Worm (Caenorhabditis elegans): ENCODE measurements around the gene C13A2.4.

Gene C13A2.4

ce11 chrV:7230847-7231246 lies 48.3 kb upstream of the C13A2.4 start, which contains the start of the genes gei-6 and krr-1 (continued):
- peak; percentile 60 for TF ChIP-seq lin-15B (tag; optimal IDR thresholded peaks at IDR 0.05)

DNA sequence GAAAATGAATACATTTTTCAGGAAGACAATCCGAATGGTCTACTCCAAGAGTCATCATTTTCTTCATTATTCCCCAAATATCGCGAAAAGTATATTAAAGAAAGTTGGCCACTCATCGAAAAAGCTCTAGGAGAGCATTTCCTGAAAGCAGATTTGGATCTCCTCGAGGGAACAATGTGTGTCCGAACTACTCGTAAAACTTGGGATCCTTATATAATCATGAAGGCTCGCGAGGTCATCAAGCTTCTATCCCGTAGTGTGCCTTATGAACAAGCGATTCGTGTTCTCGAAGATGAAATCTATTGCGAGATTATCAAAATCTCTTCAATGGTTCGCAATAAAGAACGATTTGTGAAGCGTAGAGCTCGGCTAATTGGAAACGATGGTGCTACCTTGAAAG lies 47.7 kb upstream of the C13A2.4 start:
- TF ChIP-seq irx-1 (tag; optimal IDR thresholded peaks at IDR 0.05) (no peak), fkh-10 (GFP tag; optimal IDR thresholded peaks at IDR 0.05) (no peak), unc-98 (GFP tag; IDR thresholded peaks at IDR 0.05) (no peak), alr-1 (tag; optimal IDR thresholded peaks at IDR 0.05; ENCODE audit: borderline replicate concordance) (no peak), rnt-1 (tag; optimal IDR thresholded peaks at IDR 0.05) (no peak), mef-2 (tag; optimal IDR thresholded peaks at IDR 0.05) (no peak), nhr-20 (tag; optimal IDR thresholded peaks at IDR 0.05) (no peak), pax-3 (tag; optimal IDR thresholded peaks at IDR 0.05) (no peak)

ce11 chrV:7234726-7235125 lies 44.5 kb upstream of the C13A2.4 start, which contains the start of gene C05C8.5:
Gene C05C8.5, minus strand, starts transcription at chrV:7234826.
- TF ChIP-seq ama-1 (optimal IDR thresholded peaks at IDR 0.05) (no peak), ets-5 (GFP tag; IDR thresholded peaks at IDR 0.05) (no peak), nhr-90 (tag; optimal IDR thresholded peaks at IDR 0.05; ENCODE audit: poor library complexity) (no peak), egl-13 (tag; optimal IDR thresholded peaks at IDR 0.05) (no peak), fos-1 (tag; optimal IDR thresholded peaks at IDR 0.05) (no peak), nhr-71 (tag; optimal IDR thresholded peaks at IDR 0.05) (no peak), tbx-2 (tag; optimal IDR thresholded peaks at IDR 0.05) (no peak), unc-98 (GFP tag; IDR thresholded peaks at IDR 0.05) (no peak), lsy-2 (tag; optimal IDR thresholded peaks at IDR 0.05) (no peak), pag-3 (tag; optimal IDR thresholded peaks at IDR 0.05; ENCODE audit: borderline replicate concordance, insufficient read depth) (no peak), sup-37 (GFP tag; optimal IDR thresholded peaks at IDR 0.05) (no peak), grh-1 (GFP tag; IDR thresholded peaks at IDR 0.05) (no peak), sox-4 (tag; optimal IDR thresholded peaks at IDR 0.05) (no peak), fkh-4 (tag; optimal IDR thresholded peaks at IDR 0.05; ENCODE audit: borderline replicate concordance) (no peak), sptf-1 (tag; optimal IDR thresholded peaks at IDR 0.05) (no peak), irx-1 (tag; optimal IDR thresholded peaks at IDR 0.05) (no peak), unc-30 (tag; optimal IDR thresholded peaks at IDR 0.05) (no peak), dsc-1 (tag; optimal IDR thresholded peaks at IDR 0.05) (no peak), snpc-4 (tag; optimal IDR thresholded peaks at IDR 0.05) (no peak)

DNA sequence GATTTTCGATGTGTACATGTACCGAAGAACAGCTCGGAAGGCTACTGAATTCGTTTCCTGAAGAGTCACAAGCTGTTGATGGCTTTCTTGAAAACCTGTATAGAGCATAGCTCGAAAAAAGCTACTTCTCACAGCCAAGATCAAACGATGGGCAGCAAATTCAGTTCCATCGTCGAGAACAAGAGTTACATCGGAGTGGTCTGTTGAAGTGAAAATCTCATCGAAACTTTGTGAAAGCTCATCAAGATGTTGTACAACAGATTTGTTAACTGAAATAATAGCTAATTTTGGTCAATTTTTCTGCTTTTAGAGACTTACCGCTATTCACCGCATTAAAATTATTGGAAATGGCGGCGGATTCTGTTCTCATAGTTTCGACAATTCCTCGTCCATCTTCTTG lies 42.5 kb upstream of the C13A2.4 start:
- TF ChIP-seq alr-1 (tag; optimal IDR thresholded peaks at IDR 0.05; ENCODE audit: borderline replicate concordance), result no peak
- TF ChIP-seq nhr-19 (GFP tag; conservative IDR thresholded peaks at IDR 0.05), result no peak
- TF ChIP-seq efl-1 (optimal IDR thresholded peaks at IDR 0.05), result no peak
- TF ChIP-seq efl-1 (GFP tag; optimal IDR thresholded peaks at IDR 0.05 in 1 of 2), result peak in 1 of 2 experiments; percentile 93
- TF ChIP-seq ces-1 (GFP tag; optimal IDR thresholded peaks at IDR 0.05), result no peak

ce11 chrV:7237094-7237132 lies 42.3 kb upstream of the C13A2.4 start, which contains the start of gene hpo-9:
Gene hpo-9, minus strand, starts transcription at chrV:7237130.
- TF ChIP-seq snu-23 (GFP tag; optimal IDR thresholded peaks at IDR 0.05), result no peak
- TF ChIP-seq egl-13 (tag; optimal IDR thresholded peaks at IDR 0.05), result no peak

DNA sequence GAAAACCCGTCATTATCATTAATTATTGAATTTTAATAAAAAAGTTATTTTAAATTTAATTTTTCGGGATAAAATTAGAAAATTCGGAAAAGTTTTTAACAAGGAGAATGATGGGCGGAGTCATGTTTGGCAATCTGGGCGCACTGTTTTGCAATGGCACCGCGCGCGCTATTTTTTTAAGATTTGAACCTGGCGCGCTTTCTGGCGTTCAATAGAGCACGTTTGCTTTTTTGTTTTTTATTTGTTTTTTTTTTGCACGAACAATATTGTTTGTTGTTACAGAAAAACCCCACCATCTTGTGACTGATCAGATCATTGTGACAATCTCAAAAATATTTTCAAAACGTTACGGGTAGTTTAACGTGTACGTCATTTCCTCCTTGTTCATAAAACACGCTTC lies 42.1 kb upstream of the C13A2.4 start, which contains the start of gene hyls-1:
hyls-1 (plus strand) TSS at position 249 of the 400 bp plus-strand sequence.
- peak; percentile 95 for TF ChIP-seq skn-1 (tag; optimal IDR thresholded peaks at IDR 0.05)
- peak; percentile 62 to 92 (median 77) for TF ChIP-seq ceh-82 (tag; optimal IDR thresholded peaks at IDR 0.05)
- peak; percentile 82 for TF ChIP-seq lin-13 (GFP tag; optimal IDR thresholded peaks at IDR 0.05)
- no peak for TF ChIP-seq ces-1 (GFP tag; optimal IDR thresholded peaks at IDR 0.05)
- no peak for TF ChIP-seq efl-3 (GFP tag; optimal IDR thresholded peaks at IDR 0.05)
- TF ChIP-seq mep-1 (tag; optimal IDR thresholded peaks at IDR 0.05), result peak; percentile 80
- no peak for TF ChIP-seq unc-62 (GFP tag; optimal IDR thresholded peaks at IDR 0.05)
- no peak for TF ChIP-seq ceh-90 (tag; optimal IDR thresholded peaks at IDR 0.05)
- TF ChIP-seq fkh-4 (tag; optimal IDR thresholded peaks at IDR 0.05; ENCODE audit: borderline replicate concordance), result peak; percentile 28
- peak in 1 of 2 experiments; percentile 51 for TF ChIP-seq ztf-11 (tag; optimal IDR thresholded peaks at IDR 0.05)
- peak; percentile 52 for TF ChIP-seq fos-1 (tag; optimal IDR thresholded peaks at IDR 0.05)
- no peak for TF ChIP-seq hlh-17 (GFP tag; optimal IDR thresholded peaks at IDR 0.05; ENCODE audit: borderline replicate concordance)
- peak; percentile 69 for TF ChIP-seq egl-13 (tag; optimal IDR thresholded peaks at IDR 0.05)
- TF ChIP-seq lin-39 (tag; optimal IDR thresholded peaks at IDR 0.05), result peak; percentile 74
- TF ChIP-seq alr-1 (tag; optimal IDR thresholded peaks at IDR 0.05; ENCODE audit: borderline replicate concordance), result no peak
- TF ChIP-seq hlh-4 (tag; optimal IDR thresholded peaks at IDR 0.05), result no peak
- TF ChIP-seq aha-1 (tag; optimal IDR thresholded peaks at IDR 0.05), result no peak
- TF ChIP-seq dpl-1 (GFP tag; optimal IDR thresholded peaks at IDR 0.05), result peak; percentile 94 to 95 (median 95)
- peak; percentile 91 for TF ChIP-seq nhr-19 (GFP tag; conservative IDR thresholded peaks at IDR 0.05)
- TF ChIP-seq nhr-20 (tag; optimal IDR thresholded peaks at IDR 0.05), result peak; percentile 91
- no peak for TF ChIP-seq egl-27 (tag; optimal IDR thresholded peaks at IDR 0.05)

All from whole organism, L1 larva.